2 fruit fly cellular contexts compared by ENCODE assay signal in the genomic region with DNA sequence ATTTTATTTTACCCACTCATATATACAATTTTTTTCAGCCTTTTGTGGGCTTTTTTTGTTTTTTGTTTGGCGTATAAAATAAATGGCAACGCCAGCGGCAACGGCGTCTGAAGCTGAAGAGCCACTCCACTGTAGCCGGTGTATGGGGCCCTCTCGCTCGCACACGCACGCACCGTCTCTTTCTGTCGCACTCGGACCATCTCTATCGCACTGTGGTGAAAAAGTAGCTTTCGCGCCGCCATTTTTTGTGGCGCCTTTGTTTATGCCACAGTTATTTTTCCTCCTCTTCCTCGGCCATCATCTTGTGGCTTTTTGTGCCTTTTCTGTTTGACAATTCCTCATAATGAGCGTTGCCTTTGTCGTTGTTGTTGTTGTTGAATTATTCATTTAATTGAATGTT.
TF ChIP-seq lines count a peak whose summit lies in the region.

No protein-coding gene starts in this region.

- no peak for TF ChIP-seq CTCF in whole organism, embryonic (GFP tag; optimal IDR thresholded peaks at IDR 0.05; lab: Kevin White, UChicago)

TF ChIP-seq in whole organism, embryonic, 481 proteins besides CTCF, POLR2A, EP300 and RAD21:
- TF ChIP-seq phol (tag; optimal IDR thresholded peaks at IDR 0.05; lab: Kevin White, UChicago) (peak; percentile 77), BEAF-32 (GFP tag; optimal IDR thresholded peaks at IDR 0.05; lab: Kevin White, UChicago) (no peak), jing (GFP tag; optimal IDR thresholded peaks at IDR 0.05; lab: Kevin White, UChicago) (no peak), sima (GFP tag; optimal IDR thresholded peaks at IDR 0.05; lab: Kevin White, UChicago) (no peak), usp (GFP tag; optimal IDR thresholded peaks at IDR 0.05; lab: Kevin White, UChicago) (no peak), CG10147 (GFP tag; optimal IDR thresholded peaks at IDR 0.05; lab: Kevin White, UChicago) (no peak), onecut (GFP tag; IDR thresholded peaks at IDR 0.05; lab: Robert Waterston, UW) (no peak), CG1832 (GFP tag; optimal IDR thresholded peaks at IDR 0.05; lab: Kevin White, UChicago) (peak; percentile 73), CG4328 (GFP tag; optimal IDR thresholded peaks at IDR 0.05; lab: Kevin White, UChicago) (no peak), Nf-YB (GFP tag; optimal IDR thresholded peaks at IDR 0.05; lab: Kevin White, UChicago) (peak; percentile 50), CG10321 (GFP tag; IDR thresholded peaks at IDR 0.05; lab: Robert Waterston, UW) (peak; percentile 72), otp (GFP tag; IDR thresholded peaks at IDR 0.05; lab: Robert Waterston, UW) (no peak), Doc2 (GFP tag; IDR thresholded peaks at IDR 0.05; lab: Robert Waterston, UW) (no peak), CG4282 (GFP tag; optimal IDR thresholded peaks at IDR 0.05; lab: Kevin White, UChicago) (no peak), CG6654 (GFP tag; optimal IDR thresholded peaks at IDR 0.05; lab: Kevin White, UChicago) (no peak), CG4707 (GFP tag; optimal IDR thresholded peaks at IDR 0.05; lab: Kevin White, UChicago) (peak; percentile 74), Nf-YC (tag; optimal IDR thresholded peaks at IDR 0.05; lab: Kevin White, UChicago) (peak; percentile 86), Trl (optimal IDR thresholded peaks at IDR 0.05; lab: Kevin White, UChicago) (no peak), Trl (GFP tag; optimal IDR thresholded peaks at IDR 0.05; lab: Kevin White, UChicago) (no peak), ara (GFP tag; IDR thresholded peaks at IDR 0.05; lab: Robert Waterston, UW) (0 out of 2 replicates have a peak, but pooled peaks have one; percentile 22), mam (GFP tag; optimal IDR thresholded peaks at IDR 0.05; lab: Kevin White, UChicago) (no peak), pita (GFP tag; optimal IDR thresholded peaks at IDR 0.05; lab: Kevin White, UChicago) (no peak)

TF ChIP-seq in whole organism, prepupa, 60 proteins besides CTCF, POLR2A, EP300 and RAD21:
- peak; percentile 51 for TF ChIP-seq Eip78C (GFP tag; lab: Kevin White, UChicago)
- no peak for TF ChIP-seq Met (GFP tag; optimal IDR thresholded peaks at IDR 0.05; lab: Kevin White, UChicago)
